Fruit fly (Drosophila melanogaster) whole organism, wandering third instar larva: ENCODE data around the gene WASp.

Source experiments
- Abd-B ChIP-seq: fragments of >200 bp; optimal IDR thresholded peaks from 2 replicates; lab custom pipeline; 2017; ENCODE audit warnings: missing biosample characterization, missing genetic modification characterization
- CG32264 ChIP-seq: fragments of 200-800 bp; sonication (Bioruptor generic); optimal IDR thresholded peaks from 2 replicates; lab custom pipeline; 2016; ENCODE audit warnings: missing biosample characterization, missing genetic modification characterization
- CG9705 ChIP-seq: fragments of 200-800 bp; sonication (Bioruptor generic); optimal IDR thresholded peaks from 2 replicates; lab custom pipeline; 2018; ENCODE audit warnings: missing biosample characterization, mild to moderate bottlenecking, missing genetic modification characterization
- CrebA ChIP-seq: fragments of 200-800 bp; sonication (Bioruptor generic); optimal IDR thresholded peaks from 2 replicates; lab custom pipeline; 2016; ENCODE audit warnings: missing biosample characterization, mild to moderate bottlenecking, missing genetic modification characterization, borderline replicate concordance
- Dfd ChIP-seq: fragments of >200 bp; optimal IDR thresholded peaks from 2 replicates; lab custom pipeline; 2017; ENCODE audit warnings: missing biosample characterization, missing genetic modification characterization
- GATAd ChIP-seq: sonication (Bioruptor generic); optimal IDR thresholded peaks from 2 replicates; lab custom pipeline; 2016; ENCODE audit warnings: missing biosample characterization, missing genetic modification characterization
- HLH106 ChIP-seq: fragments of 200-800 bp; optimal IDR thresholded peaks from 3 replicates; lab custom pipeline; 2019; ENCODE audit warnings: missing biosample characterization, mild to moderate bottlenecking, missing genetic modification characterization, moderate library complexity
- Hnf4 ChIP-seq: fragments of 200-800 bp; sonication (Bioruptor generic); optimal IDR thresholded peaks from 2 replicates; lab custom pipeline; 2016; ENCODE audit warnings: missing biosample characterization, mild to moderate bottlenecking, missing genetic modification characterization
- Hr78 ChIP-seq: fragments of >200 bp; optimal IDR thresholded peaks from 2 replicates; lab custom pipeline; 2017; ENCODE audit warnings: missing biosample characterization, missing genetic modification characterization
- Hr83 ChIP-seq: fragments of 200-300 bp; sonication (Bioruptor generic); optimal IDR thresholded peaks from 2 replicates; lab custom pipeline; 2016; ENCODE audit warnings: missing biosample characterization, mild to moderate bottlenecking, missing genetic modification characterization, moderate library complexity; ENCODE audit not compliant: poor library complexity, severe bottlenecking
- Mio ChIP-seq: sonication (Bioruptor generic); optimal IDR thresholded peaks from 2 replicates; lab custom pipeline; 2016; ENCODE audit warnings: missing biosample characterization, missing genetic modification characterization
- OdsH ChIP-seq: fragments of 200-800 bp; sonication (Bioruptor generic); optimal IDR thresholded peaks from 2 replicates; lab custom pipeline; 2016; ENCODE audit warnings: missing biosample characterization, mild to moderate bottlenecking, missing genetic modification characterization
- Rel ChIP-seq, 2 experiments: fragments of 200-800 bp; sonication (Bioruptor generic) in 1 of 2; optimal IDR thresholded peaks; 2 replicates in 1 of 2; 3 replicates in 1 of 2; lab custom pipeline; 2016 to 2019; ENCODE audit warnings: mild to moderate bottlenecking in 2 of 2, missing biosample characterization in 2 of 2, missing genetic modification characterization in 2 of 2, moderate library complexity in 1 of 2
- Sp1 ChIP-seq: fragments of 200-800 bp; sonication (Bioruptor generic); optimal IDR thresholded peaks from 3 replicates; lab custom pipeline; 2019; ENCODE audit warnings: missing biosample characterization, mild to moderate bottlenecking, missing genetic modification characterization, moderate library complexity
- Vsx2 ChIP-seq: fragments of 200-300, 225-300 bp; sonication (Bioruptor generic); optimal IDR thresholded peaks from 2 replicates; lab custom pipeline; 2018; ENCODE audit warnings: missing biosample characterization, missing genetic modification characterization; ENCODE audit not compliant: partially characterized antibody
- br ChIP-seq: fragments of 200-800 bp; sonication (Bioruptor generic); optimal IDR thresholded peaks from 2 replicates; lab custom pipeline; 2016; ENCODE audit warnings: missing biosample characterization, missing genetic modification characterization
- brk ChIP-seq: fragments of 200-800 bp; sonication (Bioruptor generic); optimal IDR thresholded peaks from 2 replicates; lab custom pipeline; 2016; ENCODE audit warnings: missing biosample characterization, mild to moderate bottlenecking, missing genetic modification characterization
- dl ChIP-seq, 2 experiments: fragments of 175-275, 200-275 bp in 1 of 2; fragments of 200-275 bp in 1 of 2; sonication (Bioruptor generic); optimal IDR thresholded peaks; lab custom pipeline; 2018; ENCODE audit warnings: mild to moderate bottlenecking in 2 of 2, missing biosample characterization in 2 of 2, missing genetic modification characterization in 2 of 2, moderate library complexity in 2 of 2; ENCODE audit not compliant: partially characterized antibody in 2 of 2, insufficient read depth in 1 of 2
- dsf ChIP-seq: sonication (Bioruptor generic); optimal IDR thresholded peaks from 2 replicates; lab custom pipeline; 2016; ENCODE audit warnings: missing biosample characterization, missing genetic modification characterization, borderline replicate concordance
- ey ChIP-seq: fragments of 200-800 bp; sonication (Bioruptor generic); optimal IDR thresholded peaks from 2 replicates; lab custom pipeline; 2016; ENCODE audit warnings: missing biosample characterization, missing genetic modification characterization
- foxo ChIP-seq, 2 experiments: fragments of 200-800 bp; sonication (Bioruptor generic); optimal IDR thresholded peaks; 2 replicates in 1 of 2; 3 replicates in 1 of 2; lab custom pipeline; 2016 to 2017; ENCODE audit warnings: missing biosample characterization in 2 of 2, missing genetic modification characterization in 2 of 2
- fru ChIP-seq: fragments of 200-800 bp; sonication (Bioruptor generic); optimal IDR thresholded peaks from 3 replicates; lab custom pipeline; 2016; ENCODE audit warnings: missing biosample characterization, mild to moderate bottlenecking, missing genetic modification characterization
- h ChIP-seq: fragments of 200-800 bp; sonication (Bioruptor generic); optimal IDR thresholded peaks from 3 replicates; lab custom pipeline; 2016; ENCODE audit warnings: missing biosample characterization, mild to moderate bottlenecking, missing genetic modification characterization
- jim ChIP-seq: fragments of 175-275, 200-325 bp; sonication (Bioruptor generic); optimal IDR thresholded peaks from 2 replicates; lab custom pipeline; 2016; ENCODE audit warnings: missing biosample characterization, mild to moderate bottlenecking, missing genetic modification characterization
- pan ChIP-seq: fragments of >200 bp; optimal IDR thresholded peaks from 2 replicates; lab custom pipeline; 2017
- psq ChIP-seq: fragments of 200-800 bp; sonication (Bioruptor generic); optimal IDR thresholded peaks from 3 replicates; lab custom pipeline; 2017; ENCODE audit warnings: missing biosample characterization, mild to moderate bottlenecking, missing genetic modification characterization, moderate library complexity
- rgr ChIP-seq: fragments of 200-800 bp; sonication (Bioruptor generic); optimal IDR thresholded peaks from 3 replicates; lab custom pipeline; 2016; ENCODE audit warnings: missing biosample characterization, mild to moderate bottlenecking, missing genetic modification characterization
- sage ChIP-seq: fragments of 200-800 bp; sonication (Bioruptor generic); optimal IDR thresholded peaks from 2 replicates; lab custom pipeline; 2016; ENCODE audit warnings: missing biosample characterization, mild to moderate bottlenecking, missing genetic modification characterization
- sv ChIP-seq: fragments of 200-800 bp; sonication (Bioruptor generic); optimal IDR thresholded peaks from 3 replicates; lab custom pipeline; 2016; ENCODE audit warnings: missing biosample characterization, missing genetic modification characterization
- tai ChIP-seq: sonication (Bioruptor generic); optimal IDR thresholded peaks from 2 replicates; lab custom pipeline; 2016; ENCODE audit warnings: missing biosample characterization, missing genetic modification characterization
- usp ChIP-seq: fragments of >200 bp; optimal IDR thresholded peaks from 2 replicates; lab custom pipeline; 2017; ENCODE audit warnings: missing biosample characterization, missing genetic modification characterization
- woc ChIP-seq: sonication (Bioruptor generic); optimal IDR thresholded peaks from 2 replicates; lab custom pipeline; 2016; ENCODE audit warnings: missing biosample characterization, mild to moderate bottlenecking, missing genetic modification characterization

WASp gene

dm6 chr3R:28842431-28842830 is 10.6 kb upstream of the WASp start:
- TF ChIP-seq Rel (GFP tag; optimal IDR thresholded peaks at IDR 0.05; lab: Kevin White, UChicago) (no peak), Rel (tag; optimal IDR thresholded peaks at IDR 0.05; lab: Kevin White, UChicago) (no peak), ey (GFP tag; lab: Kevin White, UChicago) (no peak), GATAd (GFP tag; lab: Kevin White, UChicago) (no peak), Mio (GFP tag; lab: Kevin White, UChicago) (no peak), CG32264 (no peak), brk (no peak), fru (GFP tag; lab: Kevin White, UChicago) (no peak), dsf (GFP tag; lab: Kevin White, UChicago) (no peak), rgr (GFP tag; lab: Kevin White, UChicago) (no peak)

- TF ChIP-seq HLH106 (no peak), Rel (GFP tag; optimal IDR thresholded peaks at IDR 0.05; lab: Kevin White, UChicago) (no peak), Rel (tag; optimal IDR thresholded peaks at IDR 0.05; lab: Kevin White, UChicago) (no peak), CG9705 (GFP tag; lab: Kevin White, UChicago) (no peak)
These were observed 10.1 kb upstream of the WASp start for dm6 chr3R:28841968-28842367.

dm6 chr3R:28840620-28841019 is 8.8 kb upstream of the WASp start:
- no peak for TF ChIP-seq Sp1 (GFP tag; lab: Kevin White, UChicago)
- no peak for TF ChIP-seq rgr (GFP tag; lab: Kevin White, UChicago)

- TF ChIP-seq h = peak; percentile 52
- peak in 1 of 2 experiments; percentile 21 for TF ChIP-seq foxo (GFP tag; optimal IDR thresholded peaks at IDR 0.05; lab: Kevin White, UChicago)
- TF ChIP-seq sage (GFP tag; lab: Kevin White, UChicago) = no peak
These were observed 652 bp downstream of the WASp start for dm6 chr3R:28831172-28831571.

- no peak for TF ChIP-seq brk
- TF ChIP-seq Rel (GFP tag; optimal IDR thresholded peaks at IDR 0.05; lab: Kevin White, UChicago) = no peak
- TF ChIP-seq Rel (tag; optimal IDR thresholded peaks at IDR 0.05; lab: Kevin White, UChicago) = peak; percentile 64
- TF ChIP-seq psq (GFP tag; lab: Kevin White, UChicago) = peak; percentile 7
- TF ChIP-seq ey (GFP tag; lab: Kevin White, UChicago) = peak; percentile 45
- TF ChIP-seq rgr (GFP tag; lab: Kevin White, UChicago) = peak; percentile 2
- TF ChIP-seq fru (GFP tag; lab: Kevin White, UChicago) = peak; percentile 49
- TF ChIP-seq woc = no peak
- no peak for TF ChIP-seq pan
- TF ChIP-seq HLH106 = peak; percentile 60
- peak; percentile 44 for TF ChIP-seq br (GFP tag; lab: Kevin White, UChicago)
- peak; percentile 16 for TF ChIP-seq OdsH
- no peak for TF ChIP-seq usp (GFP tag; lab: Kevin White, UChicago)
- no peak for TF ChIP-seq GATAd (GFP tag; lab: Kevin White, UChicago)
- no peak for TF ChIP-seq Hr83 (GFP tag; lab: Kevin White, UChicago)
These were observed 1.1 kb downstream of the WASp start for dm6 chr3R:28830746-28831145.

dm6 chr3R:28829328-28829916 is 2.4 kb downstream of the WASp start:
- TF ChIP-seq tai (GFP tag; lab: Kevin White, UChicago) (no peak), fru (GFP tag; lab: Kevin White, UChicago) (no peak), CG9705 (GFP tag; lab: Kevin White, UChicago) (no peak), foxo (GFP tag; optimal IDR thresholded peaks at IDR 0.05; lab: Kevin White, UChicago) (no peak), dl (GFP tag; optimal IDR thresholded peaks at IDR 0.05; lab: Kevin White, UChicago; ENCODE audit: insufficient read depth in 1 of 2, partially characterized antibody in 2 of 2) (no peak), rgr (GFP tag; lab: Kevin White, UChicago) (no peak), sv (GFP tag; lab: Kevin White, UChicago) (no peak), Vsx2 (GFP tag; lab: Kevin White, UChicago) (no peak), Hr78 (GFP tag; lab: Kevin White, UChicago) (no peak), Mio (GFP tag; lab: Kevin White, UChicago) (no peak), sage (GFP tag; lab: Kevin White, UChicago) (no peak), dsf (GFP tag; lab: Kevin White, UChicago) (no peak), Abd-B (GFP tag; lab: Kevin White, UChicago) (no peak), Rel (GFP tag; optimal IDR thresholded peaks at IDR 0.05; lab: Kevin White, UChicago) (no peak), Rel (tag; optimal IDR thresholded peaks at IDR 0.05; lab: Kevin White, UChicago) (no peak), jim (no peak), Dfd (GFP tag; lab: Kevin White, UChicago) (no peak), Hnf4 (GFP tag; lab: Kevin White, UChicago) (no peak), CrebA (GFP tag; lab: Kevin White, UChicago) (no peak)
